Worm (Caenorhabditis elegans) whole organism, young adult: ENCODE data around the gene R02F2.9.
A peak's percentile ranks its signal among the peaks of the same experiment; 100 is the strongest.

Experiments used
- B0019.2 ChIP-seq: fragments of 200-800 bp; sonication (Bioruptor generic); conservative IDR thresholded peaks from 2 replicates; pipeline ENCODE4 v1.3.6; 2022; ENCODE audit warnings: missing genetic modification reagents, missing genetic modification characterization, missing compliant biosample characterization
- C06A6.2 ChIP-seq: fragments of 200-800 bp; sonication (Bioruptor generic); conservative IDR thresholded peaks from 2 replicates; pipeline ENCODE4 v1.3.6; 2022; ENCODE audit warnings: missing genetic modification characterization, missing compliant biosample characterization
- D2030.7 ChIP-seq: fragments of 200-800 bp; sonication (Bioruptor generic); IDR thresholded peaks from 2 replicates; pipeline ENCODE4 v1.3.6; 2022; ENCODE audit warnings: missing genetic modification reagents, missing genetic modification characterization, missing compliant biosample characterization
- F23B12.7 ChIP-seq: sonication (generic microtip); optimal IDR thresholded peaks from 2 replicates; lab custom pipeline; 2017; ENCODE audit warnings: missing genetic modification characterization, mild to moderate bottlenecking, missing compliant biosample characterization, antibody characterized with exemption, moderate library complexity; ENCODE audit not compliant: insufficient read depth
- F33H1.4 ChIP-seq: fragments of 200-800 bp; sonication (Bioruptor generic); IDR thresholded peaks from 2 replicates; pipeline ENCODE4 v1.3.6; 2022; ENCODE audit warnings: missing genetic modification reagents, missing genetic modification characterization, missing compliant biosample characterization
- F37B4.10 ChIP-seq: fragments of 200-800 bp; sonication (Bioruptor generic); IDR thresholded peaks from 2 replicates; pipeline ENCODE4 v1.3.6; 2022; ENCODE audit warnings: missing genetic modification characterization, missing compliant biosample characterization
- F57A8.1 ChIP-seq: fragments of 200-800 bp; sonication (Bioruptor generic); optimal IDR thresholded peaks from 2 replicates; lab custom pipeline; 2018; ENCODE audit warnings: mild to moderate bottlenecking, missing genetic modification characterization, moderate library complexity, missing compliant biosample characterization
- K11D2.4 ChIP-seq: fragments of 200-800 bp; sonication (Bioruptor generic); IDR thresholded peaks from 2 replicates; pipeline ENCODE4 v1.3.6; 2022; ENCODE audit warnings: missing genetic modification reagents, missing genetic modification characterization, missing compliant biosample characterization
- T07F8.4 ChIP-seq: sonication (generic microtip); optimal IDR thresholded peaks from 2 replicates; lab custom pipeline; 2016; ENCODE audit warnings: mild to moderate bottlenecking, missing genetic modification characterization, moderate library complexity, missing compliant biosample characterization
- Y53G8AR.9 ChIP-seq: fragments of 200-800 bp; sonication (Bioruptor generic); conservative IDR thresholded peaks from 2 replicates; pipeline ENCODE4 v1.3.6; 2022; ENCODE audit warnings: missing genetic modification reagents, missing genetic modification characterization, missing compliant biosample characterization
- Y79H2A.3 ChIP-seq: fragments of 200-800 bp; sonication (Bioruptor generic); conservative IDR thresholded peaks from 2 replicates; pipeline ENCODE4 v1.3.6; 2022; ENCODE audit warnings: missing genetic modification reagents, missing genetic modification characterization, missing compliant biosample characterization
- akir-1 ChIP-seq: fragments of 200-800 bp; sonication (Bioruptor generic); optimal IDR thresholded peaks from 2 replicates; lab custom pipeline; 2018; ENCODE audit warnings: mild to moderate bottlenecking, missing genetic modification characterization, moderate library complexity, missing compliant biosample characterization
- aptf-2 ChIP-seq: fragments of 200-800 bp; sonication (Bioruptor generic); conservative IDR thresholded peaks from 2 replicates; pipeline ENCODE4 v1.3.6; 2022; ENCODE audit warnings: missing genetic modification reagents, missing genetic modification characterization, missing compliant biosample characterization
- atf-7 ChIP-seq: sonication (generic microtip); optimal IDR thresholded peaks from 2 replicates; lab custom pipeline; 2017; ENCODE audit warnings: mild to moderate bottlenecking, missing genetic modification characterization, missing compliant biosample characterization
- athp-1 ChIP-seq: sonication (generic microtip); optimal IDR thresholded peaks from 2 replicates; lab custom pipeline; 2017; ENCODE audit warnings: mild to moderate bottlenecking, missing genetic modification characterization, missing compliant biosample characterization
- attf-3 ChIP-seq: fragments of 200-800 bp; sonication (Bioruptor generic); conservative IDR thresholded peaks from 2 replicates; pipeline ENCODE4 v1.3.6; 2022; ENCODE audit warnings: missing genetic modification reagents, missing genetic modification characterization, missing compliant biosample characterization
- cebp-1 ChIP-seq, 2 experiments: fragments of 200-800 bp in 1 of 2; sonication (Bioruptor generic) in 1 of 2; sonication (generic microtip) in 1 of 2; IDR thresholded peaks in 1 of 2; optimal IDR thresholded peaks in 1 of 2; 2 replicates each; pipeline versions ENCODE4 v1.3.6 to Lab custom; 2017 to 2022; ENCODE audit warnings: missing compliant biosample characterization in 2 of 2, missing genetic modification characterization in 2 of 2, mild to moderate bottlenecking in 1 of 2, missing genetic modification reagents in 1 of 2, moderate library complexity in 1 of 2
- ceh-58 ChIP-seq: fragments of 200-800 bp; sonication (Bioruptor generic); IDR thresholded peaks from 2 replicates; pipeline ENCODE4 v1.3.6; 2022; ENCODE audit warnings: missing genetic modification characterization, missing compliant biosample characterization
- ceh-79 ChIP-seq: sonication (generic microtip); optimal IDR thresholded peaks from 2 replicates; lab custom pipeline; 2017; ENCODE audit warnings: mild to moderate bottlenecking, missing genetic modification characterization, missing compliant biosample characterization
- ceh-91 ChIP-seq: fragments of 200-800 bp; sonication (Bioruptor generic); IDR thresholded peaks from 2 replicates; pipeline ENCODE4 v1.3.6; 2022; ENCODE audit warnings: missing genetic modification reagents, missing genetic modification characterization, missing compliant biosample characterization
- die-1 ChIP-seq: sonication (generic microtip); optimal IDR thresholded peaks from 2 replicates; lab custom pipeline; 2016; ENCODE audit warnings: missing genotype, mild to moderate bottlenecking, missing genetic modification characterization, missing compliant biosample characterization
- dox-1 ChIP-seq: fragments of 200-800 bp; sonication (Bioruptor generic); IDR thresholded peaks from 2 replicates; pipeline ENCODE4 v1.3.6; 2022; ENCODE audit warnings: missing genetic modification reagents, missing genetic modification characterization, missing compliant biosample characterization
- ets-4 ChIP-seq: fragments of 200-800 bp; sonication (Bioruptor generic); optimal IDR thresholded peaks from 2 replicates; lab custom pipeline; 2018; ENCODE audit warnings: mild to moderate bottlenecking, missing genetic modification characterization, missing compliant biosample characterization
- fkh-3 ChIP-seq: sonication (generic microtip); optimal IDR thresholded peaks from 2 replicates; lab custom pipeline; 2016; ENCODE audit warnings: mild to moderate bottlenecking, missing genetic modification characterization, missing compliant biosample characterization
- him-1 ChIP-seq: sonication (generic microtip); optimal IDR thresholded peaks from 2 replicates; lab custom pipeline; 2016; ENCODE audit warnings: missing genotype, missing genetic modification reagents, missing genetic modification characterization, missing compliant biosample characterization
- hsf-1 ChIP-seq: fragments of 200-800 bp; sonication (Bioruptor generic); IDR thresholded peaks from 2 replicates; pipeline ENCODE4 v1.3.6; 2022; ENCODE audit warnings: missing genetic modification reagents, missing genetic modification characterization, missing compliant biosample characterization
- lin-35 ChIP-seq, 3 experiments: fragments of 150-350 bp in 2 of 3; sonication (generic microtip) in 1 of 3; optimal IDR thresholded peaks; 2 replicates each; lab custom pipeline; 2014 to 2018; ENCODE audit warnings: missing biosample characterization in 3 of 3, missing genetic modification characterization in 3 of 3, missing genetic modification reagents in 3 of 3
- lin-40 ChIP-seq: sonication (generic microtip); optimal IDR thresholded peaks from 2 replicates; lab custom pipeline; 2016; ENCODE audit warnings: missing genetic modification characterization, mild to moderate bottlenecking, missing compliant biosample characterization, missing genotype, missing genetic modification reagents
- lin-54 ChIP-seq: fragments of 200-800 bp; sonication (Bioruptor generic); optimal IDR thresholded peaks from 2 replicates; lab custom pipeline; 2018; ENCODE audit warnings: mild to moderate bottlenecking, missing genetic modification characterization, missing compliant biosample characterization
- lsl-1 ChIP-seq: fragments of 200-800 bp; sonication (Bioruptor generic); optimal IDR thresholded peaks from 2 replicates; lab custom pipeline; 2018; ENCODE audit warnings: mild to moderate bottlenecking, missing genetic modification characterization, moderate library complexity, missing compliant biosample characterization
- lsy-27 ChIP-seq: sonication (generic microtip); optimal IDR thresholded peaks from 2 replicates; lab custom pipeline; 2017; ENCODE audit warnings: missing genetic modification characterization, mild to moderate bottlenecking, missing compliant biosample characterization, antibody characterized with exemption, missing genotype, borderline replicate concordance; ENCODE audit not compliant: insufficient read depth
- madf-6 ChIP-seq: fragments of 200-800 bp; sonication (Bioruptor generic); IDR thresholded peaks from 2 replicates; pipeline ENCODE4 v1.3.6; 2022; ENCODE audit warnings: missing genetic modification reagents, missing genetic modification characterization, missing compliant biosample characterization
- mcd-1 ChIP-seq: fragments of 200-800 bp; sonication (Bioruptor generic); IDR thresholded peaks from 2 replicates; pipeline ENCODE4 v1.3.6; 2022; ENCODE audit warnings: missing genetic modification reagents, missing genetic modification characterization, missing compliant biosample characterization
- mes-4 ChIP-seq: sonication (generic microtip); optimal IDR thresholded peaks from 2 replicates; lab custom pipeline; 2016; ENCODE audit warnings: missing genotype, missing genetic modification characterization, missing compliant biosample characterization
- nfya-1 ChIP-seq: sonication (generic microtip); optimal IDR thresholded peaks from 2 replicates; lab custom pipeline; 2017; ENCODE audit warnings: antibody characterized with exemption, missing compliant biosample characterization, missing genetic modification characterization, borderline replicate concordance; ENCODE audit not compliant: insufficient read depth
- nfya-2 ChIP-seq: fragments of 200-800 bp; sonication (Bioruptor generic); IDR thresholded peaks from 2 replicates; pipeline ENCODE4 v1.3.6; 2022; ENCODE audit warnings: missing genetic modification reagents, missing genetic modification characterization, missing compliant biosample characterization
- nhr-80 ChIP-seq: sonication (generic microtip); optimal IDR thresholded peaks from 2 replicates; lab custom pipeline; 2016; ENCODE audit warnings: missing genetic modification characterization, missing compliant biosample characterization
- sea-2 ChIP-seq: fragments of 200-800 bp; sonication (Bioruptor generic); IDR thresholded peaks from 2 replicates; pipeline ENCODE4 v1.3.6; 2022; ENCODE audit warnings: missing genetic modification characterization, missing compliant biosample characterization
- snpc-3.4 ChIP-seq: sonication (generic microtip); optimal IDR thresholded peaks from 2 replicates; lab custom pipeline; 2017; ENCODE audit warnings: missing genetic modification characterization, mild to moderate bottlenecking, missing compliant biosample characterization, antibody characterized with exemption, moderate library complexity, missing genotype, missing genetic modification reagents
- somi-1 ChIP-seq: fragments of 200-800 bp; sonication (Bioruptor generic); optimal IDR thresholded peaks from 2 replicates; lab custom pipeline; 2018; ENCODE audit warnings: mild to moderate bottlenecking, missing genetic modification characterization, missing compliant biosample characterization
- tbx-9 ChIP-seq: sonication (generic microtip); optimal IDR thresholded peaks from 2 replicates; lab custom pipeline; 2016; ENCODE audit warnings: borderline replicate concordance, missing genetic modification characterization, inconsistent platforms, missing compliant biosample characterization
- xnd-1 ChIP-seq: sonication (generic microtip); optimal IDR thresholded peaks from 2 replicates; lab custom pipeline; 2016; ENCODE audit warnings: missing genotype, missing genetic modification reagents, missing genetic modification characterization, missing compliant biosample characterization
- ztf-22 ChIP-seq: fragments of 200-800 bp; sonication (Bioruptor generic); optimal IDR thresholded peaks from 2 replicates; lab custom pipeline; 2018; ENCODE audit warnings: mild to moderate bottlenecking, missing genetic modification characterization, moderate library complexity, missing compliant biosample characterization
- ztf-28 ChIP-seq: fragments of 200-800 bp; sonication (Bioruptor generic); IDR thresholded peaks from 2 replicates; pipeline ENCODE4 v1.3.6; 2022; ENCODE audit warnings: missing genetic modification reagents, missing genetic modification characterization, missing compliant biosample characterization
- ztf-3 ChIP-seq: fragments of 200-800 bp; sonication (Bioruptor generic); optimal IDR thresholded peaks from 2 replicates; lab custom pipeline; 2018; ENCODE audit warnings: mild to moderate bottlenecking, missing genetic modification characterization, missing compliant biosample characterization

Gene R02F2.9

ce11 chrIII:5502915-5503575 is 4.1 kb downstream of the R02F2.9 start (continued):
- TF ChIP-seq C06A6.2 (GFP tag; lab: Robert Waterston, UW): peak; percentile 40; the same call in 1 of the 2 replicates
- no peak for TF ChIP-seq ceh-58 (GFP tag; lab: Robert Waterston, UW)
- no peak for TF ChIP-seq sea-2 (GFP tag; lab: Robert Waterston, UW)
- no peak for TF ChIP-seq ceh-79 (tag; lab: Kevin White, UChicago)
- TF ChIP-seq F33H1.4 (GFP tag; lab: Robert Waterston, UW): no peak
- no peak for TF ChIP-seq D2030.7 (GFP tag; lab: Robert Waterston, UW)
- no peak for TF ChIP-seq mcd-1 (GFP tag; lab: Robert Waterston, UW)
- TF ChIP-seq athp-1 (tag; lab: Kevin White, UChicago): no peak
- TF ChIP-seq aptf-2 (GFP tag; lab: Robert Waterston, UW): no peak
- TF ChIP-seq B0019.2 (GFP tag; lab: Robert Waterston, UW): no peak
- TF ChIP-seq Y53G8AR.9 (GFP tag; lab: Robert Waterston, UW): peak; percentile 59
- TF ChIP-seq ztf-22 (GFP tag; lab: Kevin White, UChicago): peak; percentile 31
- TF ChIP-seq ceh-91 (GFP tag; lab: Robert Waterston, UW): no peak
- peak; percentile 42 for TF ChIP-seq lin-40 (tag; lab: Kevin White, UChicago)
- no peak for TF ChIP-seq K11D2.4
- peak; percentile 88 for TF ChIP-seq nhr-80
- TF ChIP-seq atf-7: peak; percentile 56
- no peak for TF ChIP-seq F23B12.7 (tag; lab: Kevin White, UChicago)
- TF ChIP-seq akir-1 (GFP tag; lab: Kevin White, UChicago): no peak
- no peak for TF ChIP-seq dox-1 (GFP tag; lab: Robert Waterston, UW)
- no peak for TF ChIP-seq fkh-3 (tag; lab: Kevin White, UChicago)
- TF ChIP-seq lsy-27 (tag; lab: Kevin White, UChicago): no peak
- no peak for TF ChIP-seq hsf-1 (GFP tag; lab: Robert Waterston, UW)
- TF ChIP-seq ets-4 (GFP tag; lab: Kevin White, UChicago): peak; percentile 36
- TF ChIP-seq mes-4: no peak
- no peak for TF ChIP-seq lin-54 (GFP tag; lab: Kevin White, UChicago)
- TF ChIP-seq die-1: no peak

- TF ChIP-seq nfya-2 (GFP tag; lab: Robert Waterston, UW): no peak
- TF ChIP-seq snpc-3.4 (tag; lab: Kevin White, UChicago): peak; percentile 5
- TF ChIP-seq him-1 (tag; lab: Kevin White, UChicago): peak; percentile 56
- no peak for TF ChIP-seq atf-7
- TF ChIP-seq ztf-28 (GFP tag; lab: Robert Waterston, UW): no peak
- peak; percentile 6 for TF ChIP-seq xnd-1 (tag; lab: Kevin White, UChicago)
- no peak for TF ChIP-seq lin-40 (tag; lab: Kevin White, UChicago)
- no peak for TF ChIP-seq tbx-9 (tag; lab: Kevin White, UChicago)
- TF ChIP-seq ceh-91 (GFP tag; lab: Robert Waterston, UW): peak; percentile 48; the same call in 1 of the 2 replicates
- 0 out of 2 replicates have a peak, but pooled peaks have one; percentile 10 for TF ChIP-seq Y79H2A.3 (GFP tag; lab: Robert Waterston, UW)
- TF ChIP-seq madf-6 (GFP tag; lab: Robert Waterston, UW): peak; percentile 69; the same call in 1 of the 2 replicates
- TF ChIP-seq somi-1 (GFP tag; lab: Kevin White, UChicago): no peak
- TF ChIP-seq lin-35 (GFP tag; optimal IDR thresholded peaks at IDR 0.05; lab: Kevin White, UChicago): peak in 1 of 3 experiments; percentile 36
- TF ChIP-seq F57A8.1 (GFP tag; lab: Kevin White, UChicago): no peak
- TF ChIP-seq F37B4.10 (GFP tag; lab: Robert Waterston, UW): no peak
- no peak for TF ChIP-seq T07F8.4 (tag; lab: Kevin White, UChicago)
- no peak for TF ChIP-seq ztf-3 (GFP tag; lab: Kevin White, UChicago)
- no peak for TF ChIP-seq nfya-1 (tag; lab: Kevin White, UChicago)
- TF ChIP-seq lin-54 (GFP tag; lab: Kevin White, UChicago): peak; percentile 82
- TF ChIP-seq Y53G8AR.9 (GFP tag; lab: Robert Waterston, UW): no peak
- TF ChIP-seq cebp-1 (GFP tag; IDR thresholded peaks at IDR 0.05; lab: Robert Waterston, UW): no peak
- no peak for TF ChIP-seq cebp-1 (tag; optimal IDR thresholded peaks at IDR 0.05; lab: Kevin White, UChicago)
- peak; percentile 54; the same call in 1 of the 2 replicates for TF ChIP-seq attf-3
- peak; percentile 41 for TF ChIP-seq lsl-1
Measured at ce11 chrIII:5503669-5504068, 4.7 kb downstream of the R02F2.9 start.
